Fruit fly (Drosophila melanogaster) whole organism, wandering third instar larva: ENCODE results near the gene Hr4.

Source experiments
- Abd-B ChIP-seq: fragments of >200 bp; optimal IDR thresholded peaks from 2 replicates; lab custom pipeline; 2017; ENCODE audit warnings: missing biosample characterization, missing genetic modification characterization
- CG32264 ChIP-seq: fragments of 200-800 bp; sonication (Bioruptor generic); optimal IDR thresholded peaks from 2 replicates; lab custom pipeline; 2016; ENCODE audit warnings: missing biosample characterization, missing genetic modification characterization
- CG9705 ChIP-seq: fragments of 200-800 bp; sonication (Bioruptor generic); optimal IDR thresholded peaks from 2 replicates; lab custom pipeline; 2018; ENCODE audit warnings: missing biosample characterization, mild to moderate bottlenecking, missing genetic modification characterization
- CrebA ChIP-seq: fragments of 200-800 bp; sonication (Bioruptor generic); optimal IDR thresholded peaks from 2 replicates; lab custom pipeline; 2016; ENCODE audit warnings: missing biosample characterization, mild to moderate bottlenecking, missing genetic modification characterization, borderline replicate concordance
- Dfd ChIP-seq: fragments of >200 bp; optimal IDR thresholded peaks from 2 replicates; lab custom pipeline; 2017; ENCODE audit warnings: missing biosample characterization, missing genetic modification characterization
- Dif ChIP-seq: fragments of 200-275, 200-300 bp; sonication (Bioruptor generic); optimal IDR thresholded peaks from 2 replicates; lab custom pipeline; 2018; ENCODE audit warnings: missing biosample characterization, missing genetic modification characterization; ENCODE audit not compliant: partially characterized antibody
- GATAd ChIP-seq: sonication (Bioruptor generic); optimal IDR thresholded peaks from 2 replicates; lab custom pipeline; 2016; ENCODE audit warnings: missing biosample characterization, missing genetic modification characterization
- HLH106 ChIP-seq: fragments of 200-800 bp; optimal IDR thresholded peaks from 3 replicates; lab custom pipeline; 2019; ENCODE audit warnings: missing biosample characterization, mild to moderate bottlenecking, missing genetic modification characterization, moderate library complexity
- Hnf4 ChIP-seq: fragments of 200-800 bp; sonication (Bioruptor generic); optimal IDR thresholded peaks from 2 replicates; lab custom pipeline; 2016; ENCODE audit warnings: missing biosample characterization, mild to moderate bottlenecking, missing genetic modification characterization
- Hr78 ChIP-seq: fragments of >200 bp; optimal IDR thresholded peaks from 2 replicates; lab custom pipeline; 2017; ENCODE audit warnings: missing biosample characterization, missing genetic modification characterization
- Hr83 ChIP-seq: fragments of 200-300 bp; sonication (Bioruptor generic); optimal IDR thresholded peaks from 2 replicates; lab custom pipeline; 2016; ENCODE audit warnings: missing biosample characterization, mild to moderate bottlenecking, missing genetic modification characterization, moderate library complexity; ENCODE audit not compliant: poor library complexity, severe bottlenecking
- Jra ChIP-seq: sonication (Bioruptor generic); optimal IDR thresholded peaks from 2 replicates; lab custom pipeline; 2016; ENCODE audit warnings: missing biosample characterization, missing genetic modification characterization
- Mio ChIP-seq: sonication (Bioruptor generic); optimal IDR thresholded peaks from 2 replicates; lab custom pipeline; 2016; ENCODE audit warnings: missing biosample characterization, missing genetic modification characterization
- Myc ChIP-seq: fragments of >200 bp; optimal IDR thresholded peaks from 2 replicates; lab custom pipeline; 2017
- N ChIP-seq: fragments of >200 bp; optimal IDR thresholded peaks from 2 replicates; lab custom pipeline; 2018; ENCODE audit warnings: missing biosample characterization, missing external identifiers, missing genetic modification characterization
- OdsH ChIP-seq: fragments of 200-800 bp; sonication (Bioruptor generic); optimal IDR thresholded peaks from 2 replicates; lab custom pipeline; 2016; ENCODE audit warnings: missing biosample characterization, mild to moderate bottlenecking, missing genetic modification characterization
- Rel ChIP-seq, 2 experiments: fragments of 200-800 bp; sonication (Bioruptor generic) in 1 of 2; optimal IDR thresholded peaks; 2 replicates in 1 of 2; 3 replicates in 1 of 2; lab custom pipeline; 2016 to 2019; ENCODE audit warnings: mild to moderate bottlenecking in 2 of 2, missing biosample characterization in 2 of 2, missing genetic modification characterization in 2 of 2, moderate library complexity in 1 of 2
- Sp1 ChIP-seq: fragments of 200-800 bp; sonication (Bioruptor generic); optimal IDR thresholded peaks from 3 replicates; lab custom pipeline; 2019; ENCODE audit warnings: missing biosample characterization, mild to moderate bottlenecking, missing genetic modification characterization, moderate library complexity
- Vsx2 ChIP-seq: fragments of 200-300, 225-300 bp; sonication (Bioruptor generic); optimal IDR thresholded peaks from 2 replicates; lab custom pipeline; 2018; ENCODE audit warnings: missing biosample characterization, missing genetic modification characterization; ENCODE audit not compliant: partially characterized antibody
- br ChIP-seq: fragments of 200-800 bp; sonication (Bioruptor generic); optimal IDR thresholded peaks from 2 replicates; lab custom pipeline; 2016; ENCODE audit warnings: missing biosample characterization, missing genetic modification characterization
- brk ChIP-seq: fragments of 200-800 bp; sonication (Bioruptor generic); optimal IDR thresholded peaks from 2 replicates; lab custom pipeline; 2016; ENCODE audit warnings: missing biosample characterization, mild to moderate bottlenecking, missing genetic modification characterization
- dl ChIP-seq, 2 experiments: fragments of 175-275, 200-275 bp in 1 of 2; fragments of 200-275 bp in 1 of 2; sonication (Bioruptor generic); optimal IDR thresholded peaks; lab custom pipeline; 2018; ENCODE audit warnings: mild to moderate bottlenecking in 2 of 2, missing biosample characterization in 2 of 2, missing genetic modification characterization in 2 of 2, moderate library complexity in 2 of 2; ENCODE audit not compliant: partially characterized antibody in 2 of 2, insufficient read depth in 1 of 2
- dmrt93B ChIP-seq: fragments of 200-800 bp; sonication (Bioruptor generic); optimal IDR thresholded peaks from 2 replicates; lab custom pipeline; 2018; ENCODE audit warnings: missing biosample characterization, mild to moderate bottlenecking, missing genetic modification characterization
- dsf ChIP-seq: sonication (Bioruptor generic); optimal IDR thresholded peaks from 2 replicates; lab custom pipeline; 2016; ENCODE audit warnings: missing biosample characterization, missing genetic modification characterization, borderline replicate concordance
- ey ChIP-seq: fragments of 200-800 bp; sonication (Bioruptor generic); optimal IDR thresholded peaks from 2 replicates; lab custom pipeline; 2016; ENCODE audit warnings: missing biosample characterization, missing genetic modification characterization
- foxo ChIP-seq, 2 experiments: fragments of 200-800 bp; sonication (Bioruptor generic); optimal IDR thresholded peaks; 2 replicates in 1 of 2; 3 replicates in 1 of 2; lab custom pipeline; 2016 to 2017; ENCODE audit warnings: missing biosample characterization in 2 of 2, missing genetic modification characterization in 2 of 2
- fru ChIP-seq: fragments of 200-800 bp; sonication (Bioruptor generic); optimal IDR thresholded peaks from 3 replicates; lab custom pipeline; 2016; ENCODE audit warnings: missing biosample characterization, mild to moderate bottlenecking, missing genetic modification characterization
- h ChIP-seq: fragments of 200-800 bp; sonication (Bioruptor generic); optimal IDR thresholded peaks from 3 replicates; lab custom pipeline; 2016; ENCODE audit warnings: missing biosample characterization, mild to moderate bottlenecking, missing genetic modification characterization
- jim ChIP-seq: fragments of 175-275, 200-325 bp; sonication (Bioruptor generic); optimal IDR thresholded peaks from 2 replicates; lab custom pipeline; 2016; ENCODE audit warnings: missing biosample characterization, mild to moderate bottlenecking, missing genetic modification characterization
- lola ChIP-seq: fragments of >200 bp; optimal IDR thresholded peaks from 2 replicates; lab custom pipeline; 2017; ENCODE audit warnings: missing biosample characterization, missing genetic modification characterization
- pan ChIP-seq: fragments of >200 bp; optimal IDR thresholded peaks from 2 replicates; lab custom pipeline; 2017
- psq ChIP-seq: fragments of 200-800 bp; sonication (Bioruptor generic); optimal IDR thresholded peaks from 3 replicates; lab custom pipeline; 2017; ENCODE audit warnings: missing biosample characterization, mild to moderate bottlenecking, missing genetic modification characterization, moderate library complexity
- rgr ChIP-seq: fragments of 200-800 bp; sonication (Bioruptor generic); optimal IDR thresholded peaks from 3 replicates; lab custom pipeline; 2016; ENCODE audit warnings: missing biosample characterization, mild to moderate bottlenecking, missing genetic modification characterization
- sage ChIP-seq: fragments of 200-800 bp; sonication (Bioruptor generic); optimal IDR thresholded peaks from 2 replicates; lab custom pipeline; 2016; ENCODE audit warnings: missing biosample characterization, mild to moderate bottlenecking, missing genetic modification characterization
- sv ChIP-seq: fragments of 200-800 bp; sonication (Bioruptor generic); optimal IDR thresholded peaks from 3 replicates; lab custom pipeline; 2016; ENCODE audit warnings: missing biosample characterization, missing genetic modification characterization
- tai ChIP-seq: sonication (Bioruptor generic); optimal IDR thresholded peaks from 2 replicates; lab custom pipeline; 2016; ENCODE audit warnings: missing biosample characterization, missing genetic modification characterization
- usp ChIP-seq: fragments of >200 bp; optimal IDR thresholded peaks from 2 replicates; lab custom pipeline; 2017; ENCODE audit warnings: missing biosample characterization, missing genetic modification characterization
- woc ChIP-seq: sonication (Bioruptor generic); optimal IDR thresholded peaks from 2 replicates; lab custom pipeline; 2016; ENCODE audit warnings: missing biosample characterization, mild to moderate bottlenecking, missing genetic modification characterization

The Hr4 gene

DNA sequence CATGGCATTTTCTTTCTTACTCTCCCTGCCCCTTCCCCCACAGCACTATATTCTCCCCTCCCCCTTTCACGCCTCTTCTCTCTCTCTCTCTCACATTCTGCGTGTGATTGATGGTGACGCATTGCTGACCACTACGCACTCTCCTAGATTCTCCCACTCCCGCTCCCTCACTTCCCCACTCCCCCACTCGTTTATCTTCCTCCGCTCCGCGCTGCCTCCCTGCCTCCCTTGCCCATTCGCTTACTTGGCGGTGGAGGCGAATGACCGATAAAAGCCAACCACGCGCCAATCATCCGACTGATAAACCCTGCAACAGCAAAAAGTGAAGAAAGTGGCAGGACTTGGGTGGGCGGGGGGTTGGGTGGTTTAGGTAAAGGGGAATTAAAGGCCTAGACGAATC is 8.6 kb downstream of the Hr4 start:
- TF ChIP-seq h (GFP tag; lab: Kevin White, UChicago): peak; percentile 84
- TF ChIP-seq CG32264: no peak
- TF ChIP-seq HLH106: peak; percentile 22
- TF ChIP-seq Dfd (GFP tag; lab: Kevin White, UChicago): no peak
- TF ChIP-seq lola (GFP tag; lab: Kevin White, UChicago): no peak
- peak in 1 of 2 experiments; percentile 0 for TF ChIP-seq foxo (GFP tag; optimal IDR thresholded peaks at IDR 0.05; lab: Kevin White, UChicago)
- TF ChIP-seq br (GFP tag; lab: Kevin White, UChicago): no peak
- TF ChIP-seq tai (GFP tag; lab: Kevin White, UChicago): peak; percentile 58
- no peak for TF ChIP-seq Rel (GFP tag; optimal IDR thresholded peaks at IDR 0.05; lab: Kevin White, UChicago)
- TF ChIP-seq Rel (tag; optimal IDR thresholded peaks at IDR 0.05; lab: Kevin White, UChicago): peak; percentile 57
- TF ChIP-seq CrebA (GFP tag; lab: Kevin White, UChicago): no peak
- TF ChIP-seq, all 38 proteins: peak for 5

DNA sequence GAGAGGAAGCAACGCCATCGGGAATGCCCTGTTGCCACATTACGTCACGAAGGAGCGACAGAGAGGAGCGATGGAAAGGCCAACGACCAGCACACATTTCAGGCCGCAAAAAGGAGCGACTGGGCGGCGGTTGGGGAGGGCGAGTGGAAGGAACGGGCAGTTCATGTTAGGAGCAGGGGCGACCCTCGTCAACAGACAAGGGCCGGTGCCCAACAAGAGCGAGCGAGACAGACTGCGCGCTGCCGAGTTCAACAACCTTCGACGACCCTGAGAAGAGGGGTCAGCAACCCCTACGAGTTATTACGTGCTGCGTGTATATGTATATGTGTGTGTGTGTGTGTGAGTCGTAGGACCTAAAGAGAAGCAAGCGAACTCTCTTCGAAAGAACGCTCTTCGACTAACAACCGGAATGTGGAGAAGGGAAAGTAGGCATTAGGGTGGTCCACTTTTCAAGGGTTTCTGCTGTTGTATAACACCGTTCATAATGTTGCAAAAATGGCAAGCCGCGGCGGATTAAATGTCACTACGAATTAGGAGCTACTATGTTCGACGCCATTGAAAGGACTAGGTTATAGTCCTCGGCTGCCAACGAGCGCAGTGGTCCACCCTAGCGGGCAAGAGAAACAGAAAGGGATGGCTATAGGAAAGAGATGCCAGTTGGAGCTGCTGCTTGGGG is 9.8 kb downstream of the Hr4 start:
- TF ChIP-seq tai (GFP tag; lab: Kevin White, UChicago): peak; percentile 88
- TF ChIP-seq foxo (GFP tag; optimal IDR thresholded peaks at IDR 0.05; lab: Kevin White, UChicago): peak; percentile 94 to 99
- no peak for TF ChIP-seq N (GFP tag; lab: Kevin White, UChicago)
- peak; percentile 98 for TF ChIP-seq rgr (GFP tag; lab: Kevin White, UChicago)
- peak; percentile 84 for TF ChIP-seq brk (GFP tag; lab: Kevin White, UChicago)
- TF ChIP-seq Hnf4: peak; percentile 97
- peak; percentile 97 for TF ChIP-seq OdsH (GFP tag; lab: Kevin White, UChicago)
- peak; percentile 99 for TF ChIP-seq br (GFP tag; lab: Kevin White, UChicago)
- no peak for TF ChIP-seq lola (GFP tag; lab: Kevin White, UChicago)
- peak; percentile 96 for TF ChIP-seq sage (GFP tag; lab: Kevin White, UChicago)
- peak; percentile 99 for TF ChIP-seq Sp1
- peak; percentile 97 for TF ChIP-seq dmrt93B (GFP tag; lab: Kevin White, UChicago)
- TF ChIP-seq jim (GFP tag; lab: Kevin White, UChicago): no peak
- TF ChIP-seq woc: peak; percentile 96
- TF ChIP-seq Mio (GFP tag; lab: Kevin White, UChicago): peak; percentile 91
- TF ChIP-seq Dfd (GFP tag; lab: Kevin White, UChicago): no peak
- no peak for TF ChIP-seq Vsx2 (GFP tag; lab: Kevin White, UChicago)
- peak; percentile 99 for TF ChIP-seq h (GFP tag; lab: Kevin White, UChicago)
- TF ChIP-seq Hr83 (GFP tag; lab: Kevin White, UChicago): peak; percentile 77
- TF ChIP-seq Hr78 (GFP tag; lab: Kevin White, UChicago): no peak
- TF ChIP-seq fru: peak; percentile 99
- peak; percentile 97 for TF ChIP-seq CG32264
- TF ChIP-seq dsf (GFP tag; lab: Kevin White, UChicago): peak; percentile 92
- peak; percentile 94 for TF ChIP-seq CG9705 (GFP tag; lab: Kevin White, UChicago)
- peak; percentile 88 for TF ChIP-seq Jra (GFP tag; lab: Kevin White, UChicago)
- peak; percentile 95 for TF ChIP-seq psq (GFP tag; lab: Kevin White, UChicago)
- TF ChIP-seq HLH106: peak; percentile 98
- no peak for TF ChIP-seq usp (GFP tag; lab: Kevin White, UChicago)
- peak; percentile 99 for TF ChIP-seq ey
- TF ChIP-seq CrebA (GFP tag; lab: Kevin White, UChicago): no peak
- TF ChIP-seq Rel (GFP tag; optimal IDR thresholded peaks at IDR 0.05; lab: Kevin White, UChicago): peak; percentile 96
- TF ChIP-seq Rel (tag; optimal IDR thresholded peaks at IDR 0.05; lab: Kevin White, UChicago): peak; percentile 89
- TF ChIP-seq Myc (lab: Kevin White, UChicago): no peak
- TF ChIP-seq GATAd (GFP tag; lab: Kevin White, UChicago): peak; percentile 57
- no peak for TF ChIP-seq pan
- peak; percentile 89 for TF ChIP-seq sv (GFP tag; lab: Kevin White, UChicago)
- TF ChIP-seq Dif (GFP tag; lab: Kevin White, UChicago): no peak
- no peak for TF ChIP-seq Abd-B (GFP tag; lab: Kevin White, UChicago)
- no peak for TF ChIP-seq dl (GFP tag; optimal IDR thresholded peaks at IDR 0.05; lab: Kevin White, UChicago; ENCODE audit: insufficient read depth in 1 of 2, partially characterized antibody in 2 of 2)
- TF ChIP-seq, all 38 proteins: peak for 25
